Fruit fly (Drosophila melanogaster): ENCODE results near the gene Frl.

Gene Frl

dm6 chr3L:14049620-14050253 lies 3.3 kb upstream of the Frl start, which contains the start of gene Neurl4 (continued):
- no peak for TF ChIP-seq CG3726 (GFP tag; IDR thresholded peaks at IDR 0.05)
- TF ChIP-seq D19A (tag; optimal IDR thresholded peaks at IDR 0.05): no peak
- no peak for TF ChIP-seq p53 (GFP tag; optimal IDR thresholded peaks at IDR 0.05)
- peak; percentile 8 for TF ChIP-seq CG3407 (GFP tag; optimal IDR thresholded peaks at IDR 0.05)
- TF ChIP-seq lov (optimal IDR thresholded peaks at IDR 0.05): no peak
- TF ChIP-seq lov (GFP tag; IDR thresholded peaks at IDR 0.05): no peak
- no peak for TF ChIP-seq CG1647 (GFP tag; optimal IDR thresholded peaks at IDR 0.05)
- TF ChIP-seq CG11696 (GFP tag; IDR thresholded peaks at IDR 0.05): peak; percentile 38; the same call in 1 of the 2 replicates
- TF ChIP-seq tap (tag; optimal IDR thresholded peaks at IDR 0.05): no peak
- TF ChIP-seq Taf1 (GFP tag; IDR thresholded peaks at IDR 0.05): no peak
- no peak for TF ChIP-seq knrl (GFP tag; IDR thresholded peaks at IDR 0.05; ENCODE audit: partially characterized antibody)
- TF ChIP-seq CG8089 (GFP tag; optimal IDR thresholded peaks at IDR 0.05): peak; percentile 50
- peak; percentile 68 for TF ChIP-seq CG9727 (GFP tag; optimal IDR thresholded peaks at IDR 0.05)
- TF ChIP-seq en (GFP tag; optimal IDR thresholded peaks at IDR 0.05): peak; percentile 2
- peak; percentile 46 for TF ChIP-seq CG3838 (GFP tag; optimal IDR thresholded peaks at IDR 0.05)
- TF ChIP-seq chinmo (GFP tag; IDR thresholded peaks at IDR 0.05; ENCODE audit: partially characterized antibody): 0 out of 4 replicates have a peak, but pooled peaks have one; percentile 18
- no peak for TF ChIP-seq klu (GFP tag; IDR thresholded peaks at IDR 0.05)
- no peak for TF ChIP-seq luna (GFP tag; optimal IDR thresholded peaks at IDR 0.05)
- TF ChIP-seq CG10462 (GFP tag; optimal IDR thresholded peaks at IDR 0.05): peak; percentile 9
- TF ChIP-seq maf-S (GFP tag; optimal IDR thresholded peaks at IDR 0.05): peak; percentile 42
- no peak for TF ChIP-seq Deaf1 (tag; optimal IDR thresholded peaks at IDR 0.05)
- peak; percentile 62 for TF ChIP-seq Myb (GFP tag; optimal IDR thresholded peaks at IDR 0.05)
- TF ChIP-seq cato (GFP tag; optimal IDR thresholded peaks at IDR 0.05; ENCODE audit: borderline replicate concordance): peak; percentile 20
- peak; percentile 63; the same call in 2 of the 3 replicates for TF ChIP-seq dysf (GFP tag; IDR thresholded peaks at IDR 0.05)
- no peak for TF ChIP-seq Xrp1 (GFP tag; IDR thresholded peaks at IDR 0.05)
- no peak for TF ChIP-seq CG12071 (GFP tag; optimal IDR thresholded peaks at IDR 0.05)
- peak; percentile 81 for TF ChIP-seq CG10979 (tag; optimal IDR thresholded peaks at IDR 0.05)
- peak; percentile 79 for TF ChIP-seq Ptx1 (GFP tag; IDR thresholded peaks at IDR 0.05)
- peak; percentile 68 for TF ChIP-seq CG1602 (GFP tag; optimal IDR thresholded peaks at IDR 0.05)
- TF ChIP-seq MTF-1 (GFP tag; optimal IDR thresholded peaks at IDR 0.05; ENCODE audit: borderline replicate concordance): no peak
- no peak for TF ChIP-seq org-1 (GFP tag; optimal IDR thresholded peaks at IDR 0.05)
- no peak for TF ChIP-seq ash1 (GFP tag; optimal IDR thresholded peaks at IDR 0.05)
- peak; percentile 57 for TF ChIP-seq MESR4 (GFP tag; optimal IDR thresholded peaks at IDR 0.05)
- peak; percentile 73 for TF ChIP-seq CG15696 (tag; optimal IDR thresholded peaks at IDR 0.05)
- 0 out of 4 replicates have a peak, but pooled peaks have one; percentile 15 for TF ChIP-seq Dll (GFP tag; IDR thresholded peaks at IDR 0.05; ENCODE audit: partially characterized antibody)
- TF ChIP-seq CG11085 (GFP tag; IDR thresholded peaks at IDR 0.05): no peak
- TF ChIP-seq Tbp (GFP tag; optimal IDR thresholded peaks at IDR 0.05): no peak
- TF ChIP-seq E2f2 (GFP tag; IDR thresholded peaks at IDR 0.05): no peak
- TF ChIP-seq CG18476 (GFP tag; optimal IDR thresholded peaks at IDR 0.05): no peak
- no peak for TF ChIP-seq eve (GFP tag; optimal IDR thresholded peaks at IDR 0.05)
- peak; percentile 66; the same call in 2 of the 3 replicates for TF ChIP-seq CG14050 (GFP tag; IDR thresholded peaks at IDR 0.05)
- TF ChIP-seq CG12659 (GFP tag; optimal IDR thresholded peaks at IDR 0.05): peak; percentile 80
- peak; percentile 61 for TF ChIP-seq pnt (GFP tag; optimal IDR thresholded peaks at IDR 0.05)
- no peak for TF ChIP-seq gcm2 (GFP tag; optimal IDR thresholded peaks at IDR 0.05)
- TF ChIP-seq CG32532 (GFP tag; IDR thresholded peaks at IDR 0.05): peak; percentile 57; the same call in 1 of the 2 replicates
- TF ChIP-seq CG16863 (GFP tag; optimal IDR thresholded peaks at IDR 0.05): peak; percentile 66
- TF ChIP-seq Rfx (GFP tag; IDR thresholded peaks at IDR 0.05): peak; percentile 80
- TF ChIP-seq Hr51 (GFP tag; optimal IDR thresholded peaks at IDR 0.05): peak in 1 of 2 experiments; percentile 13
- no peak for TF ChIP-seq CG1792 (GFP tag; optimal IDR thresholded peaks at IDR 0.05)
- TF ChIP-seq Dip3 (GFP tag; optimal IDR thresholded peaks at IDR 0.05): no peak
- peak; percentile 76 for TF ChIP-seq Drgx (GFP tag; IDR thresholded peaks at IDR 0.05)
